Worm (Caenorhabditis elegans): ENCODE data around the gene W06F12.2.
A peak's percentile ranks its signal among the peaks of the same experiment; 100 is the strongest.

Gene W06F12.2

DNA sequence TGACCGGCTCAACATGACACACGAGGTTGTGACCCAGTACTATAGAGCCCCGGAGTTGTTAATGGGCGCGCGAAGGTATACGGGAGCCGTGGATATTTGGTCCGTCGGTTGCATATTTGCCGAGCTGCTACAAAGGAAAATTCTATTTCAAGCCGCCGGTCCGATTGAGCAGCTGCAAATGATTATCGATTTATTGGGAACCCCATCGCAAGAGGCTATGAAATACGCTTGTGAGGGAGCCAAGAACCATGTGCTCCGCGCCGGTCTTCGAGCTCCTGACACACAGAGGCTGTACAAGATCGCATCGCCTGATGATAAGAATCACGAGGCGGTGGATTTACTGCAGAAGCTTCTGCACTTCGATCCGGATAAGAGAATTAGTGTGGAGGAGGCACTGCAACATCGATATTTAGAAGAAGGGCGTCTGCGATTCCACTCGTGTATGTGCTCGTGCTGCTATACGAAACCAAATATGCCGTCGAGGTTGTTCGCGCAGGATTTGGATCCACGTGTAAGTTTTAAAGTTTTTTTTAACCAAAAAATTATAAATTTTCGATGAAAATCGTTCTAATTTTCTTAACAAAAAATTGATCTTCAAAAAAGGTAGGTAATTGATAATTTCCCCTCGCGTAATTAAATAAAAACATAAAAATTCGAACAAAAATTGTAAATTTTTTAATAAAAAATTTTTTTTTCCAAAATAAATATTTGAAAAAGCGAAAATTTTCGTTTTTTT is 8.9 kb downstream of the W06F12.2 start (continued):
- no peak for TF ChIP-seq ceh-8 (GFP tag; optimal IDR thresholded peaks at IDR 0.05)

DNA sequence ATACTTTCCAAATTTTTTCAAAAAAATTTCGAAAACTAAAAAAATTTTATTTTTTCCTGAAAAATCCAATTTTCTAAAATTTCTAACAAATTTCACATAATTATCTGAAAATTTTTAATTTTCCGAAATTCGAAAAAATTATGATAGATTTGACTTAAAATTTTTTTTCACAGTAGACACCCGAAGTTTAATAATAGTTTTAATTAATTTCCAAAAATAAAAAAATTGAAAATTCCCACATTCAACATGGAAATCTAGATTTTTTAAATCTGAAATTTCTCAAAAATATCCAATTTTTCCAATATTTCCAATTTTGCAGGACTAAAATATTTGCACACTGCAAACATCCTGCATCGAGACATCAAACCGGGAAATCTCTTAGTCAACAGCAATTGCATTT is 9.5 kb downstream of the W06F12.2 start:
- no peak for TF ChIP-seq lin-15B (tag; optimal IDR thresholded peaks at IDR 0.05)
- TF ChIP-seq efl-1 (optimal IDR thresholded peaks at IDR 0.05) = no peak
- peak in 1 of 2 experiments; percentile 6 for TF ChIP-seq efl-1 (GFP tag; optimal IDR thresholded peaks at IDR 0.05 in 1 of 2)

DNA sequence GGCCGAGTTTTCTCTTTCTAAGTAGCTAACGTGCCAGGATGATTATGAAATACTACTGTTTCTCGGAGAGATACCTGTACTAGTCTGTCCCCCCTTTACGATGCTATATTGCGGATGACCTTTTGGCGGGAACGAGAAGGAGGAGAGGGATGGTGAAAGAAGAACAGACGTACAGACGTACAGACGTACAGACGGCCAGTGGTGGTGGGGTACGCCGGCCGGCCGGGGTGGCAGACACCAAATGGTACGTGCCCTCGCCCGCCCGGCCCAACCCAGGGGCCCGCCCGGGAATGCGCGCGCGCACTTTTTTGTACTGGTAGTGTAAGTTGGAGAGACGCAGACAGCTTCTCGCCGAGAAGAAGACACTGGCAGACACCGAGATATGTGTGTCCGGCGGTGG is 10.4 kb downstream of the W06F12.2 start:
- TF ChIP-seq ceh-8 (GFP tag; optimal IDR thresholded peaks at IDR 0.05) (peak; percentile 18), lin-14 (GFP tag; optimal IDR thresholded peaks at IDR 0.05) (peak; percentile 48), nhr-90 (tag; optimal IDR thresholded peaks at IDR 0.05; ENCODE audit: poor library complexity) (peak; percentile 7), grh-1 (GFP tag; IDR thresholded peaks at IDR 0.05) (0 out of 2 replicates have a peak, but pooled peaks have one; percentile 37), unc-130 (tag; optimal IDR thresholded peaks at IDR 0.05) (no peak), blmp-1 (tag; optimal IDR thresholded peaks at IDR 0.05) (peak; percentile 70), nhr-85 (tag) (peak; percentile 71), zip-4 (GFP tag; optimal IDR thresholded peaks at IDR 0.05) (no peak)

DNA sequence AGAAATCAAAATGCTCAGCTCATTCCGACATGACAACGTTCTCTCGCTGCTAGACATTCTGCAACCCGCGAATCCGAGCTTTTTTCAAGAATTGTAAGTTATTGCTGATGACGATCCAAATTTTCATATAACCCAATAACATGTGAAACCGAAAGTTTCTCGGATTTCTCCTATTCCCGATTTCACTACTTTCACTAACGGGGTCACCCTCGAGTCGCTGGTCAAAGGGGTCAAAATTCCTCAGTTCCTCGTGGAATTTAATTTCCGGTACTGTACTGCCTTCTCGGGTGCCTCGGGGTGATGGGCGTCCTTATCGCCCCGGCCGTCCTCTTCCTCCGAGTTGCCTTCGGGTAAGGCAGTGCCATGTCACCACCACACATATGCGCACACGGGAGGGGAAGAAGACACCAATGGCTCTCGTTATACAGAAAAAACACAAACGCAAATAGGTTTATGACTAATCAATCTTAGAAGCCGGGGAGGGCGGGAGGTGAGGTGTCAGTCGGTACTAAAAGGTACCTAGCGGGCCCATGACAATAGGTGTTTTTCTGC is 11.2 kb downstream of the W06F12.2 start:
- no peak for TF ChIP-seq ceh-8 (GFP tag; optimal IDR thresholded peaks at IDR 0.05)
- peak; percentile 99 for TF ChIP-seq blmp-1 (tag; optimal IDR thresholded peaks at IDR 0.05)

DNA sequence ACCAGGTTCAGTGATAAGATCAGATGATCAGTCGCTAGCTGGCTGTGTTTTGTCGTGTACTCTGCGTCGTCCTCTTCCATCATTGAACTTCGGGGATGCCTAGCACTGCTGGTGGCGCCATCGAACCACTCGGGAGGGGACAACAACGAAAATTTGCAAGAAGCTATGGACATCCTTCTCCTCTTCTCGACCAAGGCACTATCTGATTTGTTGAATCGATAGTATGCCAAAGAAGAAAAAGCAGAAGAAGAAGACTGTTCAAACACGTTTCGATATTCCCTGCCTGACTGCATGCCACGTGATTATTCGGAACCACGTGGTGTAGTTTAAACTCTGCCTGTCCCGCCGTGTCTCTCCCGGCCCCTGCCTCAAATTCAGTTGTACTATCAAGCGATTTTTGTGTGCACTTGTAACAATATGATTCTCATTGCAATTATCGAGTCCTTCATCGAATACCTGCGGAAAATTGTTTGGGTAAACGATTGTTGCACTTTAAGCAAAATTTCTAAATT is 12.2 kb downstream of the W06F12.2 start:
- TF ChIP-seq snpc-4 (tag; optimal IDR thresholded peaks at IDR 0.05) (no peak), nhr-71 (tag; optimal IDR thresholded peaks at IDR 0.05) (peak; percentile 85), nhr-237 (tag; optimal IDR thresholded peaks at IDR 0.05) (no peak), egl-27 (tag; optimal IDR thresholded peaks at IDR 0.05) (no peak), C04F5.9 (tag; optimal IDR thresholded peaks at IDR 0.05) (no peak), jun-1 (tag; optimal IDR thresholded peaks at IDR 0.05) (no peak), mep-1 (tag; optimal IDR thresholded peaks at IDR 0.05) (no peak), fos-1 (tag; optimal IDR thresholded peaks at IDR 0.05) (no peak), nhr-28 (tag; optimal IDR thresholded peaks at IDR 0.05) (no peak), mab-9 (GFP tag; IDR thresholded peaks at IDR 0.05) (no peak), elt-3 (tag; optimal IDR thresholded peaks at IDR 0.05) (no peak), fkh-8 (tag; optimal IDR thresholded peaks at IDR 0.05) (no peak), hpl-2 (GFP tag; optimal IDR thresholded peaks at IDR 0.05) (no peak), unc-130 (tag; optimal IDR thresholded peaks at IDR 0.05) (peak; percentile 47), lin-13 (GFP tag; optimal IDR thresholded peaks at IDR 0.05) (no peak), sox-4 (tag; optimal IDR thresholded peaks at IDR 0.05) (no peak), ceh-88 (GFP tag; IDR thresholded peaks at IDR 0.05) (no peak), blmp-1 (tag; optimal IDR thresholded peaks at IDR 0.05) (no peak), ceh-63 (GFP tag; optimal IDR thresholded peaks at IDR 0.05) (no peak), unc-30 (tag; optimal IDR thresholded peaks at IDR 0.05) (no peak), grh-1 (GFP tag; IDR thresholded peaks at IDR 0.05) (peak; percentile 52; the same call in 1 of the 2 replicates), vab-15 (tag; optimal IDR thresholded peaks at IDR 0.05) (no peak), ces-1 (GFP tag; optimal IDR thresholded peaks at IDR 0.05) (no peak), ceh-8 (GFP tag; optimal IDR thresholded peaks at IDR 0.05) (no peak), aly-2 (tag; optimal IDR thresholded peaks at IDR 0.05) (no peak), nhr-20 (tag; optimal IDR thresholded peaks at IDR 0.05) (peak; percentile 69), fkh-10 (GFP tag; optimal IDR thresholded peaks at IDR 0.05) (no peak), C34B4.2 (tag; optimal IDR thresholded peaks at IDR 0.05) (no peak), zag-1 (tag; optimal IDR thresholded peaks at IDR 0.05) (no peak), hlh-4 (tag; optimal IDR thresholded peaks at IDR 0.05) (no peak), ets-5 (GFP tag; IDR thresholded peaks at IDR 0.05) (no peak), lin-35 (GFP tag; optimal IDR thresholded peaks at IDR 0.05) (peak; percentile 12 to 59), dpl-1 (GFP tag; optimal IDR thresholded peaks at IDR 0.05) (peak in 2 of 3 experiments; percentile 10 to 26), aha-1 (tag; optimal IDR thresholded peaks at IDR 0.05) (peak; percentile 5), zip-4 (GFP tag; optimal IDR thresholded peaks at IDR 0.05) (no peak), ama-1 (optimal IDR thresholded peaks at IDR 0.05) (no peak), C16A3.4 (tag; optimal IDR thresholded peaks at IDR 0.05) (no peak)

Measured in whole organism, L1 larva.